Fruit fly (Drosophila melanogaster) whole organism, embryonic: ENCODE results near the gene CG42487.

Source experiments
- ATbp ChIP-seq: fragments of 200-800 bp; sonication (Bioruptor generic); optimal IDR thresholded peaks from 2 replicates; lab custom pipeline; 2017; ENCODE audit warnings: missing biosample characterization, mild to moderate bottlenecking, missing genetic modification characterization, missing genetic modification reagents
- CG10321 ChIP-seq: fragments of 200-800 bp; sonication (Bioruptor generic); IDR thresholded peaks from 2 replicates; pipeline ENCODE4 v1.3.6; 2022; ENCODE audit warnings: missing biosample characterization, missing genetic modification characterization
- CG12299 ChIP-seq: fragments of 200-800 bp; sonication (Bioruptor generic); optimal IDR thresholded peaks from 2 replicates; lab custom pipeline; 2018; ENCODE audit warnings: missing biosample characterization, mild to moderate bottlenecking, missing genetic modification characterization
- CG1233 ChIP-seq: fragments of 200-800 bp; sonication (Bioruptor generic); optimal IDR thresholded peaks from 4 replicates; lab custom pipeline; 2018; ENCODE audit warnings: missing biosample characterization, mild to moderate bottlenecking, missing genetic modification characterization
- CG12659 ChIP-seq: fragments of 200-800 bp; sonication (Bioruptor generic); optimal IDR thresholded peaks from 3 replicates; lab custom pipeline; 2017; ENCODE audit warnings: mild to moderate bottlenecking, missing biosample characterization, missing genetic modification reagents, missing genetic modification characterization
- CG14860 ChIP-seq: fragments of 200-800 bp; sonication (Bioruptor generic); IDR thresholded peaks from 3 replicates; pipeline ENCODE4 v1.3.6; 2022; ENCODE audit warnings: missing biosample characterization, missing genetic modification characterization; ENCODE audit not compliant: partially characterized antibody
- CG15601 ChIP-seq: fragments of 200-800 bp; sonication (Bioruptor generic); optimal IDR thresholded peaks from 3 replicates; lab custom pipeline; 2019; ENCODE audit warnings: missing biosample characterization, mild to moderate bottlenecking, missing genetic modification characterization, moderate library complexity
- CG17328 ChIP-seq: fragments of 200-800 bp; sonication (Bioruptor generic); IDR thresholded peaks from 2 replicates; pipeline ENCODE4 v1.3.6; 2022; ENCODE audit warnings: missing biosample characterization, missing genetic modification characterization
- CG17829 ChIP-seq: fragments of 200-800 bp; optimal IDR thresholded peaks from 2 replicates; lab custom pipeline; 2019; ENCODE audit warnings: missing biosample characterization, mild to moderate bottlenecking, missing genetic modification characterization, moderate library complexity
- CG1832 ChIP-seq: fragments of 200-800 bp; sonication (Bioruptor generic); optimal IDR thresholded peaks from 2 replicates; lab custom pipeline; 2017; ENCODE audit warnings: missing biosample characterization, mild to moderate bottlenecking, missing genetic modification characterization, inconsistent platforms
- CG2129 ChIP-seq: fragments of 200-800 bp; sonication (Bioruptor generic); IDR thresholded peaks from 2 replicates; pipeline ENCODE4 v1.3.6; 2022; ENCODE audit warnings: missing biosample characterization, missing genetic modification characterization; ENCODE audit not compliant: partially characterized antibody
- CG2712 ChIP-seq: fragments of 200-800 bp; optimal IDR thresholded peaks from 3 replicates; lab custom pipeline; 2019; ENCODE audit warnings: missing biosample characterization, mild to moderate bottlenecking, missing genetic modification characterization, moderate library complexity
- CG31388 ChIP-seq: fragments of 200-800 bp; sonication (Bioruptor generic); optimal IDR thresholded peaks from 2 replicates; lab custom pipeline; 2016; ENCODE audit warnings: missing biosample characterization, missing genetic modification characterization
- CG3281 ChIP-seq: fragments of 200-800 bp; sonication (Bioruptor generic); optimal IDR thresholded peaks from 3 replicates; lab custom pipeline; 2017; ENCODE audit warnings: missing biosample characterization, mild to moderate bottlenecking, missing genetic modification characterization
- CG4282 ChIP-seq: fragments of 200-800 bp; sonication (Bioruptor generic); optimal IDR thresholded peaks from 2 replicates; lab custom pipeline; 2016; ENCODE audit warnings: missing biosample characterization, missing genetic modification characterization
- CG4328 ChIP-seq: fragments of 200-800 bp; sonication (Bioruptor generic); optimal IDR thresholded peaks from 3 replicates; lab custom pipeline; 2017; ENCODE audit warnings: missing biosample characterization, missing genetic modification reagents, missing genetic modification characterization
- CG7271 ChIP-seq: fragments of 200-800 bp; sonication (Bioruptor generic); optimal IDR thresholded peaks from 2 replicates; lab custom pipeline; 2018; ENCODE audit warnings: missing biosample characterization, mild to moderate bottlenecking, missing genetic modification characterization, moderate library complexity
- CG7372 ChIP-seq: fragments of 200-800 bp; sonication (Bioruptor generic); IDR thresholded peaks from 2 replicates; pipeline ENCODE4 v1.3.6; 2022; ENCODE audit warnings: missing biosample characterization, missing genetic modification characterization
- CG8478 ChIP-seq: fragments of >200 bp; optimal IDR thresholded peaks from 2 replicates; lab custom pipeline; 2018
- Dek ChIP-seq: fragments of 200-800 bp; sonication (Bioruptor generic); optimal IDR thresholded peaks from 3 replicates; lab custom pipeline; 2019; ENCODE audit warnings: missing biosample characterization, mild to moderate bottlenecking, missing genetic modification characterization, moderate library complexity
- HHEX ChIP-seq: fragments of 200-800 bp; sonication (Bioruptor generic); optimal IDR thresholded peaks from 3 replicates; lab custom pipeline; 2017; ENCODE audit warnings: missing biosample characterization, mild to moderate bottlenecking, missing genetic modification characterization, missing genetic modification reagents
- HmgZ ChIP-seq: fragments of 200-800 bp; sonication (Bioruptor generic); optimal IDR thresholded peaks from 2 replicates; lab custom pipeline; 2018; ENCODE audit warnings: missing biosample characterization, mild to moderate bottlenecking, missing genetic modification characterization
- Hr39 ChIP-seq: fragments of >200 bp; optimal IDR thresholded peaks from 2 replicates; lab custom pipeline; 2017
- Hr51 ChIP-seq, 2 experiments: fragments of 200-800 bp; sonication (Bioruptor generic); optimal IDR thresholded peaks; 2 replicates in 1 of 2; 3 replicates in 1 of 2; lab custom pipeline; 2016 to 2018; ENCODE audit warnings: missing biosample characterization in 2 of 2, missing genetic modification characterization in 2 of 2, mild to moderate bottlenecking in 1 of 2, moderate library complexity in 1 of 2
- NC2β ChIP-seq: fragments of 200-800 bp; sonication (Bioruptor generic); optimal IDR thresholded peaks from 2 replicates; lab custom pipeline; 2016; ENCODE audit warnings: missing biosample characterization, missing genetic modification characterization
- Rfx ChIP-seq: fragments of 200-800 bp; sonication (Bioruptor generic); IDR thresholded peaks from 2 replicates; pipeline ENCODE4 v1.3.6; 2022; ENCODE audit warnings: missing biosample characterization, missing genetic modification characterization
- Sin3A ChIP-seq: fragments of >200 bp; optimal IDR thresholded peaks from 2 replicates; lab custom pipeline; 2018
- cas ChIP-seq: fragments of 200-800 bp; sonication (Bioruptor generic); IDR thresholded peaks from 2 replicates; pipeline ENCODE4 v1.3.6; 2022; ENCODE audit warnings: missing biosample characterization, missing genetic modification characterization
- cg ChIP-seq: fragments of 200-800 bp; sonication (Bioruptor generic); optimal IDR thresholded peaks from 3 replicates; lab custom pipeline; 2019; ENCODE audit warnings: missing biosample characterization, mild to moderate bottlenecking, missing genetic modification characterization, moderate library complexity
- dimm ChIP-seq: fragments of 200-800 bp; sonication (Bioruptor generic); IDR thresholded peaks from 2 replicates; pipeline ENCODE4 v1.3.6; 2022; ENCODE audit warnings: missing biosample characterization, missing genetic modification characterization
- dmrt99B ChIP-seq: fragments of 200-800 bp; sonication (Bioruptor generic); optimal IDR thresholded peaks from 2 replicates; lab custom pipeline; 2018; ENCODE audit warnings: missing biosample characterization, mild to moderate bottlenecking, missing genetic modification characterization, moderate library complexity
- eyg ChIP-seq: fragments of 200-800 bp; sonication (Bioruptor generic); optimal IDR thresholded peaks from 3 replicates; lab custom pipeline; 2016; ENCODE audit warnings: missing biosample characterization, missing genetic modification characterization
- gcm2 ChIP-seq: fragments of 200-800 bp; sonication (Bioruptor generic); optimal IDR thresholded peaks from 2 replicates; lab custom pipeline; 2016; ENCODE audit warnings: missing biosample characterization, missing genetic modification characterization
- hb ChIP-seq: fragments of 200-800 bp; sonication (Bioruptor generic); IDR thresholded peaks from 3 replicates; pipeline ENCODE4 v1.3.6; 2022; ENCODE audit warnings: missing biosample characterization, missing genetic modification characterization; ENCODE audit not compliant: partially characterized antibody
- lov ChIP-seq, 2 experiments: fragments of 200-800 bp in 1 of 2; fragments of >200 bp in 1 of 2; sonication (Bioruptor generic) in 1 of 2; IDR thresholded peaks in 1 of 2; optimal IDR thresholded peaks in 1 of 2; 2 replicates in 1 of 2; 3 replicates in 1 of 2; pipeline versions ENCODE4 v1.3.6 to Lab custom; 2017 to 2022; ENCODE audit warnings: missing biosample characterization in 1 of 2, missing genetic modification characterization in 1 of 2
- peb ChIP-seq: fragments of 200-800 bp; sonication (Bioruptor generic); IDR thresholded peaks from 2 replicates; pipeline ENCODE4 v1.3.6; 2022; ENCODE audit warnings: missing biosample characterization, missing genetic modification characterization
- pnt ChIP-seq: fragments of 200-800 bp; sonication (Bioruptor generic); optimal IDR thresholded peaks from 3 replicates; lab custom pipeline; 2016; ENCODE audit warnings: missing biosample characterization, missing genetic modification characterization
- slou ChIP-seq: fragments of 200-800 bp; sonication (Bioruptor generic); optimal IDR thresholded peaks from 3 replicates; lab custom pipeline; 2016; ENCODE audit warnings: missing biosample characterization, missing genetic modification characterization
- stwl ChIP-seq: fragments of 200-800 bp; sonication (Bioruptor generic); optimal IDR thresholded peaks from 3 replicates; lab custom pipeline; 2018; ENCODE audit warnings: missing biosample characterization, mild to moderate bottlenecking, missing genetic modification characterization, moderate library complexity
- yki ChIP-seq: fragments of >200 bp; optimal IDR thresholded peaks from 3 replicates; lab custom pipeline; 2018

CG42487 gene

dm6 chr3R:27916355-27917019 lies 42.6 kb downstream of the CG42487 start, which contains the start of the genes CG5003 and mRpS22 (continued):
- TF ChIP-seq CG17829 (tag; lab: Kevin White, UChicago), result peak; percentile 67
- TF ChIP-seq CG8478, result no peak
- TF ChIP-seq gcm2 (GFP tag; lab: Kevin White, UChicago), result no peak
- 0 out of 2 replicates have a peak, but pooled peaks have one; percentile 8 for TF ChIP-seq cas (GFP tag; lab: Robert Waterston, UW)
- TF ChIP-seq CG14860 (GFP tag; lab: Robert Waterston, UW), result no peak
- no peak for TF ChIP-seq CG4282 (GFP tag; lab: Kevin White, UChicago)
- TF ChIP-seq CG7271 (tag; lab: Kevin White, UChicago), result no peak
- TF ChIP-seq cg (GFP tag; lab: Kevin White, UChicago), result no peak
- peak; percentile 51 for TF ChIP-seq dmrt99B (tag; lab: Kevin White, UChicago)
- TF ChIP-seq HmgZ (tag; lab: Kevin White, UChicago), result peak; percentile 32
- peak; percentile 50 for TF ChIP-seq Dek (tag; lab: Kevin White, UChicago)
- no peak for TF ChIP-seq NC2β
- TF ChIP-seq Hr51 (GFP tag; optimal IDR thresholded peaks at IDR 0.05; lab: Kevin White, UChicago), result peak in 1 of 2 experiments; percentile 57
- no peak for TF ChIP-seq eyg (GFP tag; lab: Kevin White, UChicago)
- TF ChIP-seq CG2712 (tag; lab: Kevin White, UChicago), result peak; percentile 69
- TF ChIP-seq CG3281 (GFP tag; lab: Kevin White, UChicago), result peak; percentile 69
- no peak for TF ChIP-seq CG31388
- TF ChIP-seq Hr39 (lab: Kevin White, UChicago), result no peak
- no peak for TF ChIP-seq CG2129 (GFP tag; lab: Robert Waterston, UW)
- peak; percentile 68; the same call in 1 of the 2 replicates for TF ChIP-seq Rfx (GFP tag; lab: Robert Waterston, UW)
- TF ChIP-seq peb, result no peak
- TF ChIP-seq dimm (GFP tag; lab: Robert Waterston, UW), result no peak
- TF ChIP-seq CG1233 (GFP tag; lab: Kevin White, UChicago), result peak; percentile 59
- TF ChIP-seq HHEX (GFP tag; lab: Kevin White, UChicago), result peak; percentile 29
- TF ChIP-seq CG15601, result peak; percentile 48
- no peak for TF ChIP-seq hb (GFP tag; lab: Robert Waterston, UW)
- TF ChIP-seq CG12659 (GFP tag; lab: Kevin White, UChicago), result peak; percentile 64
- peak; percentile 14; the same call in 1 of the 2 replicates for TF ChIP-seq CG17328 (GFP tag; lab: Robert Waterston, UW)
- no peak for TF ChIP-seq ATbp (GFP tag; lab: Kevin White, UChicago)
- peak; percentile 66 for TF ChIP-seq slou (GFP tag; lab: Kevin White, UChicago)
- TF ChIP-seq CG4328 (GFP tag; lab: Kevin White, UChicago), result peak; percentile 58
- TF ChIP-seq lov (optimal IDR thresholded peaks at IDR 0.05; lab: Kevin White, UChicago), result no peak
- TF ChIP-seq lov (GFP tag; IDR thresholded peaks at IDR 0.05; lab: Robert Waterston, UW), result no peak
- peak; percentile 1 for TF ChIP-seq Sin3A (lab: Kevin White, UChicago)

DNA sequence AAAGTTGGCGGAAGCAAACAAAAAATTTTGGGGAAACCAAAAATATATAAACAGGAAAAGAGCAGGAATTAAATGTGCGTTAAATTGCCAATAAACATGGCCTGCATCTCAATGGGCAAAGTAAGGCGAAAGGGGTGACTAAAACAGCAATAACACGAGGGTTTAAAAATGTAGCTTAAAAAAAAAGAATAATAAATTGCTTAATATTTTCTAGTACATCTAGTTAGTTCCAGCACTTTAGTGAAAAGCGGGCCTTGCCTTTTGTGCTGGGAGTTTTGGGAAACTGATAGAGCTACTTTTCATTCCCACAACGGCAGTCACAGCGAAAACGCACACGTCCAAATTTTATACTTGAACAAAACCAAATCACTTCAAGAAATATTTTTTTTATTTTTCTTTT lies 46.9 kb downstream of the CG42487 start, which contains the start of gene mil:
mil (plus strand) TSS at position 301 of the 400 bp plus-strand sequence.
- no peak for TF ChIP-seq CG7372
- TF ChIP-seq yki (lab: Kevin White, UChicago), result no peak
- no peak for TF ChIP-seq CG10321
- no peak for TF ChIP-seq CG12299
- TF ChIP-seq pnt, result no peak
- no peak for TF ChIP-seq CG1832 (GFP tag; lab: Kevin White, UChicago)
- TF ChIP-seq stwl, result no peak
